Worm (Caenorhabditis elegans) whole organism, mixed stage, embryonic: ENCODE data around the gene C35A5.4.

Experiments used
- M03D4.4 ChIP-seq: sonication (generic microtip); optimal IDR thresholded peaks from 2 replicates; lab custom pipeline; 2017; ENCODE audit warnings: mild to moderate bottlenecking, missing genetic modification characterization, missing compliant biosample characterization
- bed-3 ChIP-seq: fragments of 200-800 bp; sonication (Bioruptor generic); optimal IDR thresholded peaks from 3 replicates; lab custom pipeline; 2018; ENCODE audit warnings: mild to moderate bottlenecking, missing genetic modification characterization, moderate library complexity, missing compliant biosample characterization
- blmp-1 ChIP-seq: fragments of 150-350 bp; optimal IDR thresholded peaks from 2 replicates; lab custom pipeline; 2014; ENCODE audit warnings: missing biosample characterization, missing genetic modification characterization
- ceh-39 ChIP-seq: fragments of 150-350 bp; optimal IDR thresholded peaks from 2 replicates; lab custom pipeline; 2014; ENCODE audit warnings: missing biosample characterization, missing genetic modification characterization
- ceh-43 ChIP-seq: fragments of 200-800 bp; sonication (Bioruptor generic); optimal IDR thresholded peaks from 2 replicates; lab custom pipeline; 2018; ENCODE audit warnings: mild to moderate bottlenecking, missing genetic modification characterization, moderate library complexity, missing compliant biosample characterization
- ceh-83 ChIP-seq: fragments of 200-800 bp; sonication (Bioruptor generic); optimal IDR thresholded peaks from 2 replicates; lab custom pipeline; 2018; ENCODE audit warnings: mild to moderate bottlenecking, missing genetic modification characterization, missing compliant biosample characterization
- ces-1 ChIP-seq: fragments of 150-350 bp; optimal IDR thresholded peaks from 2 replicates; lab custom pipeline; 2014; ENCODE audit warnings: missing biosample characterization, missing genetic modification reagents, missing genetic modification characterization
- cnd-1 ChIP-seq: fragments of 200-800 bp; sonication (Bioruptor generic); optimal IDR thresholded peaks from 2 replicates; lab custom pipeline; 2018; ENCODE audit warnings: mild to moderate bottlenecking, missing genetic modification characterization, missing compliant biosample characterization
- drap-1 ChIP-seq: fragments of 200-800 bp; sonication (Bioruptor generic); optimal IDR thresholded peaks from 3 replicates; lab custom pipeline; 2018; ENCODE audit warnings: mild to moderate bottlenecking, missing genetic modification characterization, missing compliant biosample characterization
- elt-1 ChIP-seq: sonication (generic microtip); optimal IDR thresholded peaks from 2 replicates; lab custom pipeline; 2017; ENCODE audit warnings: missing genetic modification characterization, mild to moderate bottlenecking, missing compliant biosample characterization, antibody characterized with exemption, moderate library complexity, borderline replicate concordance; ENCODE audit not compliant: insufficient read depth
- elt-3 ChIP-seq: fragments of 150-350 bp; optimal IDR thresholded peaks from 2 replicates; lab custom pipeline; 2014; ENCODE audit warnings: missing biosample characterization, missing genetic modification characterization
- flh-1 ChIP-seq: fragments of 200-800 bp; sonication (Bioruptor generic); optimal IDR thresholded peaks from 2 replicates; lab custom pipeline; 2018; ENCODE audit warnings: mild to moderate bottlenecking, missing genetic modification characterization, moderate library complexity, missing compliant biosample characterization
- ham-2 ChIP-seq: fragments of 200-800 bp; sonication (Bioruptor generic); optimal IDR thresholded peaks from 2 replicates; lab custom pipeline; 2018; ENCODE audit warnings: mild to moderate bottlenecking, missing genetic modification characterization, missing compliant biosample characterization
- hlh-1 ChIP-seq: fragments of 150-350 bp; optimal IDR thresholded peaks from 2 replicates; lab custom pipeline; 2014; ENCODE audit warnings: missing biosample characterization, missing genetic modification reagents, missing genetic modification characterization
- lin-13 ChIP-seq: fragments of 150-350 bp; optimal IDR thresholded peaks from 2 replicates; lab custom pipeline; 2014; ENCODE audit warnings: missing biosample characterization, missing genetic modification characterization
- lin-32 ChIP-seq: fragments of 200-800 bp; sonication (Bioruptor generic); optimal IDR thresholded peaks from 2 replicates; lab custom pipeline; 2018; ENCODE audit warnings: mild to moderate bottlenecking, missing genetic modification characterization, missing compliant biosample characterization
- lsy-2 ChIP-seq: fragments of 150-350 bp; optimal IDR thresholded peaks from 2 replicates; lab custom pipeline; 2014; ENCODE audit warnings: missing biosample characterization, missing genetic modification characterization
- mab-5 ChIP-seq: fragments of 150-350 bp; optimal IDR thresholded peaks from 2 replicates; lab custom pipeline; 2014; ENCODE audit warnings: missing biosample characterization, missing genetic modification characterization
- mep-1 ChIP-seq: fragments of 150-350 bp; optimal IDR thresholded peaks from 2 replicates; lab custom pipeline; 2017; ENCODE audit warnings: missing biosample characterization, missing genetic modification reagents, missing genetic modification characterization, inconsistent platforms
- mls-2 ChIP-seq: sonication (generic microtip); optimal IDR thresholded peaks from 2 replicates; lab custom pipeline; 2016; ENCODE audit warnings: mild to moderate bottlenecking, missing genetic modification characterization, moderate library complexity, missing compliant biosample characterization
- nhr-12 ChIP-seq: fragments of 150-350 bp; optimal IDR thresholded peaks from 2 replicates; lab custom pipeline; 2014; ENCODE audit warnings: missing biosample characterization, missing genetic modification characterization
- nhr-2 ChIP-seq: fragments of 150-350 bp; optimal IDR thresholded peaks from 2 replicates; lab custom pipeline; 2014; ENCODE audit warnings: missing biosample characterization, missing genetic modification characterization
- nhr-237 ChIP-seq: fragments of 150-350 bp; optimal IDR thresholded peaks from 2 replicates; lab custom pipeline; 2014; ENCODE audit warnings: missing biosample characterization, missing genetic modification characterization
- nhr-28 ChIP-seq: fragments of 150-350 bp; optimal IDR thresholded peaks from 2 replicates; lab custom pipeline; 2014; ENCODE audit warnings: missing biosample characterization, missing genetic modification characterization
- nhr-76 ChIP-seq: sonication (generic microtip); optimal IDR thresholded peaks from 2 replicates; lab custom pipeline; 2017; ENCODE audit warnings: missing biosample characterization, missing genetic modification characterization
- pha-4 ChIP-seq: fragments of 150-350 bp; optimal IDR thresholded peaks from 2 replicates; lab custom pipeline; 2018; ENCODE audit warnings: missing biosample characterization, missing genetic modification reagents, missing genetic modification characterization
- sem-2 ChIP-seq: fragments of 200-800 bp; sonication (Bioruptor generic); optimal IDR thresholded peaks from 2 replicates; lab custom pipeline; 2018; ENCODE audit warnings: mild to moderate bottlenecking, missing genetic modification characterization, missing compliant biosample characterization
- snpc-4 ChIP-seq: fragments of 150-350 bp; optimal IDR thresholded peaks from 2 replicates; lab custom pipeline; 2014; ENCODE audit warnings: missing biosample characterization, missing genetic modification characterization
- sptf-1 ChIP-seq: sonication (generic microtip); optimal IDR thresholded peaks from 2 replicates; lab custom pipeline; 2017; ENCODE audit warnings: mild to moderate bottlenecking, missing genetic modification characterization, moderate library complexity, missing compliant biosample characterization
- tbx-8 ChIP-seq: fragments of 200-800 bp; sonication (Bioruptor generic); optimal IDR thresholded peaks from 2 replicates; lab custom pipeline; 2018; ENCODE audit warnings: mild to moderate bottlenecking, missing genetic modification characterization, moderate library complexity, missing compliant biosample characterization
- unc-120 ChIP-seq: sonication (generic microtip); optimal IDR thresholded peaks from 2 replicates; lab custom pipeline; 2017; ENCODE audit warnings: missing genetic modification characterization, missing compliant biosample characterization; ENCODE audit not compliant: poor library complexity, severe bottlenecking
- unc-39 ChIP-seq: fragments of 150-350 bp; optimal IDR thresholded peaks from 2 replicates; lab custom pipeline; 2014; ENCODE audit warnings: missing biosample characterization, missing genetic modification characterization
- unc-62 ChIP-seq: fragments of 150-350 bp; optimal IDR thresholded peaks from 2 replicates; lab custom pipeline; 2014; ENCODE audit warnings: missing biosample characterization, missing genetic modification reagents, missing genetic modification characterization
- zip-8 ChIP-seq: fragments of 150-350 bp; optimal IDR thresholded peaks from 2 replicates; lab custom pipeline; 2014; ENCODE audit warnings: missing biosample characterization, missing genetic modification characterization
- ztf-11 ChIP-seq: fragments of 150-350 bp; optimal IDR thresholded peaks from 2 replicates; lab custom pipeline; 2014; ENCODE audit warnings: missing biosample characterization, missing genetic modification characterization

Gene C35A5.4

DNA sequence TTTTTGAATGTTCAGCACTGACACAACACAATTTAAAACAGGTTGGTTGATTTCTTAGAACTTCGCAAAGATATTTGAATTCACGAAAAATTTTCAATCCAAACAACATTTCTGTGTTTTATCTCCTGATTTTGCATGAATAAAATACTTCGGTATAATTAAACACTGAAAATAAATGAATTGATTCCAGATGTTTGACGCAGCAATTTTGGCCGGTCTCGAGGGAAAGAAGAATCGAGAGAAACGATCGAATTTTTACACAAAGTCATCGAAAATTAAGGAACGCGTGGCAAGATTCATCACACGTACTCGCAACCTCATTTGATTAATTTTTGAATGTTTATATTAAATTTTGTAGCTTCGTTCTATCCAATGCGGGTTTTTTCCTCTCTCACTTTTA, 32.7 kb upstream of the C35A5.4 start:
- TF ChIP-seq elt-3 (tag; lab: Kevin White, UChicago) (no peak), ceh-83 (no peak), mab-5 (tag; lab: Kevin White, UChicago) (no peak), nhr-76 (tag; lab: Kevin White, UChicago) (no peak), zip-8 (tag; lab: Kevin White, UChicago) (no peak), elt-1 (tag; lab: Kevin White, UChicago) (no peak), nhr-28 (tag; lab: Kevin White, UChicago) (no peak), lin-32 (GFP tag; lab: Kevin White, UChicago) (no peak), bed-3 (no peak)

DNA sequence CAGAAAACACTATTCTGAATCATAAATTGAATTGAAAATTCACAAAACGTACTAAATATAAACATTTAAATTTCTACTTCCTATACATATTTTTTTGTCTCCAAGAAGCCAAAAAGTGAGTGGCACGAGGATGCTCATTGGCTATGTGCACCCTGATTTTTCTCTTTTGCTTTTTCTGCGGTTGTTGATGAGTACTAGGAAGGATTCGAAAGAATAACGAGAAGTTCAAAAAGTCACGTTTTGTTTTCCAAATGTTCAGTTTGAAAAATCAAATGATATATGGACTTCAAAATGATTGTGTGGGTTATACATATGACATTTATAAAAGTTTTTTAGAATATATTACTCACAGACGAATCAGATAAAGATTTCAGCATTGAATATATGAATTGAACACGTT, 32.1 kb upstream of the C35A5.4 start:
- TF ChIP-seq ceh-83 = no peak
- TF ChIP-seq hlh-1 (tag; lab: Kevin White, UChicago) = no peak
- TF ChIP-seq nhr-76 (tag; lab: Kevin White, UChicago) = no peak
- TF ChIP-seq mls-2 (tag; lab: Kevin White, UChicago) = no peak
- TF ChIP-seq nhr-2 (tag; lab: Kevin White, UChicago) = no peak
- no peak for TF ChIP-seq drap-1 (GFP tag; lab: Kevin White, UChicago)
- no peak for TF ChIP-seq M03D4.4
- no peak for TF ChIP-seq unc-62 (GFP tag; lab: Kevin White, UChicago)

DNA sequence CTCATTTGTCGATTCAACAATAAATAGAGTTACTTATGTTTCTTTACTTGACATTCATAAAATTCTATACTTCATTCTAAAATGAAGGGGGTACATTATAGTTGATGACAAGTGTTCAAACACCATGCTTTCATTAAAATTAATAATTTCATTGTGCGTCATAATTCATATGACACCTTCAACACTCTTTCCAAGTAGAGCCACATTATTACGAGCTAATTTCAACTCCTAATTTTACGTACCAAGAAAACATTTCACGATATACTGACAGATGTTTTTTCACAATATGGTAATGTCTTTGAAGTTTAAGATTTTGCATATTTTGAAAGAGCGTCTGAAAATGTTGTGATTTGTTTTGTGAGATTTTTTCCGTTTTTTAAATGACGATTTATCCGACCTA, 31.4 kb upstream of the C35A5.4 start:
- TF ChIP-seq tbx-8 (GFP tag; lab: Kevin White, UChicago) (no peak), lin-13 (tag; lab: Kevin White, UChicago) (no peak), mls-2 (tag; lab: Kevin White, UChicago) (no peak), pha-4 (no peak), ceh-83 (no peak), nhr-237 (no peak), unc-39 (tag; lab: Kevin White, UChicago) (no peak), mab-5 (tag; lab: Kevin White, UChicago) (no peak), zip-8 (tag; lab: Kevin White, UChicago) (no peak), hlh-1 (tag; lab: Kevin White, UChicago) (no peak), ceh-43 (GFP tag; lab: Kevin White, UChicago) (no peak), unc-62 (GFP tag; lab: Kevin White, UChicago) (no peak)
- TF ChIP-seq, all 35 proteins: peak for 0

DNA sequence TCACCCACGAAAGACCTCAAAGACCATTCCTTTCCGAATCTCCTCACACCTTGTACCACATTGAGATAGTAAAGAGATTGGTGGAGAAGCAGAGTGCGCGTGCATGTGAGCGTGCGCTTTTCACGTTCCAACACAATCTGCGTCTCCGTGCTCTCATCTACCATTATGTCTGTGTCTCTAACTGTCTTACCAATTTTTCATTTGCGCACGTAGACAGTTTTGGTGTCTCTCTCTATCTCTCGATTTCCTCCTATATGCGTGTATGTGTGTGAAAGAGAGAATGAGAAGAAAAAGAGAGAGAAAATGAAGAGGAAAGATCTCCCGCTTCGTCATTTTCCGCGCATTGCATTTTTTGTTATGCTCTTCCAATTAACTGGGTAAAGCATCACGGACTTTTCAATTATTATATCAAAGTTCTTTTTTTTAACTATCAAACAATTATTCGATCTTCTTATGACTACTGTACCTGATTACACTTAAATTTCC, 30.2 kb upstream of the C35A5.4 start:
- TF ChIP-seq hlh-1 (tag; lab: Kevin White, UChicago) = peak; percentile 54
- TF ChIP-seq elt-1 (tag; lab: Kevin White, UChicago) = peak; percentile 65
- TF ChIP-seq drap-1 (GFP tag; lab: Kevin White, UChicago) = peak; percentile 33
- TF ChIP-seq snpc-4 (tag; lab: Kevin White, UChicago) = no peak
- TF ChIP-seq lin-32 (GFP tag; lab: Kevin White, UChicago) = no peak
- TF ChIP-seq pha-4 = peak; percentile 94
- TF ChIP-seq flh-1 = no peak
- no peak for TF ChIP-seq sem-2
- TF ChIP-seq ham-2 (GFP tag; lab: Kevin White, UChicago) = peak; percentile 89
- TF ChIP-seq lin-13 (tag; lab: Kevin White, UChicago) = peak; percentile 68
- no peak for TF ChIP-seq ceh-43 (GFP tag; lab: Kevin White, UChicago)
- peak; percentile 89 for TF ChIP-seq ceh-39 (tag; lab: Kevin White, UChicago)
- TF ChIP-seq tbx-8 (GFP tag; lab: Kevin White, UChicago) = no peak
- TF ChIP-seq mep-1 = peak; percentile 95
- TF ChIP-seq elt-3 (tag; lab: Kevin White, UChicago) = peak; percentile 58
- peak; percentile 55 for TF ChIP-seq ztf-11 (tag; lab: Kevin White, UChicago)
- no peak for TF ChIP-seq zip-8 (tag; lab: Kevin White, UChicago)
- TF ChIP-seq M03D4.4 = peak; percentile 69
- TF ChIP-seq ceh-83 = peak; percentile 8
- peak; percentile 84 for TF ChIP-seq unc-62 (GFP tag; lab: Kevin White, UChicago)
- no peak for TF ChIP-seq blmp-1 (tag; lab: Kevin White, UChicago)
- no peak for TF ChIP-seq bed-3
- TF ChIP-seq lsy-2 (tag; lab: Kevin White, UChicago) = peak; percentile 77
- peak; percentile 60 for TF ChIP-seq sptf-1 (tag; lab: Kevin White, UChicago)
- TF ChIP-seq nhr-2 (tag; lab: Kevin White, UChicago) = peak; percentile 59
- peak; percentile 96 for TF ChIP-seq unc-120 (tag; lab: Kevin White, UChicago)
- peak; percentile 60 for TF ChIP-seq cnd-1 (tag; lab: Kevin White, UChicago)
- TF ChIP-seq nhr-237 = peak; percentile 96
- TF ChIP-seq nhr-76 (tag; lab: Kevin White, UChicago) = no peak
- peak; percentile 90 for TF ChIP-seq ces-1 (GFP tag; lab: Kevin White, UChicago)
- peak; percentile 2 for TF ChIP-seq nhr-28 (tag; lab: Kevin White, UChicago)
- no peak for TF ChIP-seq unc-39 (tag; lab: Kevin White, UChicago)
- TF ChIP-seq mab-5 (tag; lab: Kevin White, UChicago) = no peak
- TF ChIP-seq mls-2 (tag; lab: Kevin White, UChicago) = peak; percentile 78
- no peak for TF ChIP-seq nhr-12 (tag; lab: Kevin White, UChicago)
- TF ChIP-seq, all 35 proteins: peak for 22
